Fruit fly (Drosophila melanogaster) whole organism, embryonic: ENCODE results near the gene Fbp2.
A peak's percentile ranks its signal among the peaks of the same experiment; 100 is the strongest.

Source experiments
- Ada2b ChIP-seq: fragments of 200-800 bp; sonication (Bioruptor generic); IDR thresholded peaks from 2 replicates; pipeline ENCODE4 v1.3.6; 2022; ENCODE audit warnings: missing biosample characterization, missing genetic modification characterization
- CG10267 ChIP-seq: fragments of 200-800 bp; sonication (Bioruptor generic); optimal IDR thresholded peaks from 2 replicates; lab custom pipeline; 2018; ENCODE audit warnings: missing biosample characterization, mild to moderate bottlenecking, missing genetic modification characterization, moderate library complexity
- CG11695 ChIP-seq: fragments of 200-800 bp; sonication (Bioruptor generic); IDR thresholded peaks from 3 replicates; pipeline ENCODE4 v1.3.6; 2022; ENCODE audit warnings: missing biosample characterization, missing genetic modification characterization
- CG14014 ChIP-seq: fragments of 200-800 bp; sonication (Bioruptor generic); IDR thresholded peaks from 2 replicates; pipeline ENCODE4 v1.3.6; 2022; ENCODE audit warnings: missing biosample characterization, missing genetic modification characterization
- CG15269 ChIP-seq: fragments of 200-800 bp; sonication (Bioruptor generic); optimal IDR thresholded peaks from 2 replicates; lab custom pipeline; 2018; ENCODE audit warnings: missing biosample characterization, mild to moderate bottlenecking, missing genetic modification characterization, moderate library complexity
- CG15696 ChIP-seq: fragments of 200-800 bp; sonication (Bioruptor generic); optimal IDR thresholded peaks from 2 replicates; lab custom pipeline; 2019; ENCODE audit warnings: missing biosample characterization, mild to moderate bottlenecking, missing genetic modification characterization, moderate library complexity
- CG1603 ChIP-seq: fragments of 200-800 bp; sonication (Bioruptor generic); optimal IDR thresholded peaks from 2 replicates; lab custom pipeline; 2019; ENCODE audit warnings: missing biosample characterization, mild to moderate bottlenecking, missing genetic modification characterization, moderate library complexity
- CG18476 ChIP-seq: fragments of 200-800 bp; sonication (Bioruptor generic); optimal IDR thresholded peaks from 2 replicates; lab custom pipeline; 2016; ENCODE audit warnings: missing biosample characterization, mild to moderate bottlenecking, missing genetic modification characterization
- CG2120 ChIP-seq: fragments of 200-800 bp; sonication (Bioruptor generic); optimal IDR thresholded peaks from 3 replicates; lab custom pipeline; 2016; ENCODE audit warnings: missing biosample characterization, missing genetic modification characterization
- CG30431 ChIP-seq: fragments of 200-800 bp; sonication (Bioruptor generic); optimal IDR thresholded peaks from 2 replicates; lab custom pipeline; 2017; ENCODE audit warnings: missing biosample characterization, missing genetic modification characterization
- CG3726 ChIP-seq: fragments of 200-800 bp; sonication (Bioruptor generic); IDR thresholded peaks from 3 replicates; pipeline ENCODE4, ENCODE4 v1.3.6; 2022; ENCODE audit warnings: missing biosample characterization, missing genetic modification characterization
- CG43689 ChIP-seq: fragments of 200-800 bp; sonication (Bioruptor generic); IDR thresholded peaks from 2 replicates; pipeline ENCODE4 v1.3.6; 2022; ENCODE audit warnings: missing biosample characterization, missing genetic modification characterization
- CG7357 ChIP-seq: fragments of 200-800 bp; sonication (Bioruptor generic); IDR thresholded peaks from 3 replicates; pipeline ENCODE4 v1.3.6; 2022; ENCODE audit warnings: missing biosample characterization, missing genetic modification characterization
- CG7372 ChIP-seq: fragments of 200-800 bp; sonication (Bioruptor generic); IDR thresholded peaks from 2 replicates; pipeline ENCODE4 v1.3.6; 2022; ENCODE audit warnings: missing biosample characterization, missing genetic modification characterization
- CG8290 ChIP-seq, 3 experiments: fragments of 200-800 bp; sonication (Bioruptor generic); optimal IDR thresholded peaks; 2 replicates each; lab custom pipeline; 2016 to 2019; ENCODE audit warnings: missing biosample characterization in 3 of 3, missing genetic modification characterization in 3 of 3, mild to moderate bottlenecking in 2 of 3, moderate library complexity in 1 of 3
- CG9727 ChIP-seq: fragments of 200-800 bp; sonication (Bioruptor generic); optimal IDR thresholded peaks from 3 replicates; lab custom pipeline; 2017; ENCODE audit warnings: missing biosample characterization, mild to moderate bottlenecking, missing genetic modification characterization
- CG9797 ChIP-seq: fragments of 200-800 bp; sonication (Bioruptor generic); optimal IDR thresholded peaks from 3 replicates; lab custom pipeline; 2018; ENCODE audit warnings: missing biosample characterization, mild to moderate bottlenecking, missing genetic modification characterization
- CG9932 ChIP-seq: fragments of 200-800 bp; sonication (Bioruptor generic); IDR thresholded peaks from 2 replicates; pipeline ENCODE4 v1.3.6; 2022; ENCODE audit warnings: missing biosample characterization, missing genetic modification characterization
- D19A ChIP-seq: fragments of 200-800 bp; optimal IDR thresholded peaks from 3 replicates; lab custom pipeline; 2019; ENCODE audit warnings: missing biosample characterization, mild to moderate bottlenecking, missing genetic modification characterization, moderate library complexity
- Doc2 ChIP-seq: fragments of 200-800 bp; sonication (Bioruptor generic); IDR thresholded peaks from 2 replicates; pipeline ENCODE4 v1.3.6; 2022; ENCODE audit warnings: missing biosample characterization, missing genetic modification characterization
- Drgx ChIP-seq: fragments of 200-800 bp; sonication (Bioruptor generic); IDR thresholded peaks from 2 replicates; pipeline ENCODE4 v1.3.6; 2022; ENCODE audit warnings: missing biosample characterization, missing genetic modification characterization
- Ets65A ChIP-seq: fragments of 200-800 bp; sonication (Bioruptor generic); peaks from one replicate; lab custom pipeline; 2016; ENCODE audit warnings: missing biosample characterization, missing genetic modification characterization
- HLH3B ChIP-seq: fragments of 200-800 bp; sonication (Bioruptor generic); IDR thresholded peaks from 2 replicates; pipeline ENCODE4 v1.3.6; 2022; ENCODE audit warnings: missing biosample characterization, missing genetic modification characterization
- Hr51 ChIP-seq, 2 experiments: fragments of 200-800 bp; sonication (Bioruptor generic); optimal IDR thresholded peaks; 2 replicates in 1 of 2; 3 replicates in 1 of 2; lab custom pipeline; 2016 to 2018; ENCODE audit warnings: missing biosample characterization in 2 of 2, missing genetic modification characterization in 2 of 2, mild to moderate bottlenecking in 1 of 2, moderate library complexity in 1 of 2
- MBD-R2 ChIP-seq: fragments of 200-800 bp; sonication (Bioruptor generic); IDR thresholded peaks from 2 replicates; pipeline ENCODE4 v1.3.6; 2022; ENCODE audit warnings: missing biosample characterization, missing genetic modification characterization
- Med ChIP-seq: fragments of 200-800 bp; sonication (Bioruptor generic); peaks from one replicate; lab custom pipeline; 2016; ENCODE audit warnings: missing biosample characterization, missing genetic modification characterization, mild to moderate bottlenecking, inconsistent platforms, moderate library complexity
- Meics ChIP-seq: fragments of 200-800 bp; sonication (Bioruptor generic); optimal IDR thresholded peaks from 2 replicates; lab custom pipeline; 2017; ENCODE audit warnings: missing biosample characterization, mild to moderate bottlenecking, missing genetic modification characterization
- Rfx ChIP-seq: fragments of 200-800 bp; sonication (Bioruptor generic); IDR thresholded peaks from 2 replicates; pipeline ENCODE4 v1.3.6; 2022; ENCODE audit warnings: missing biosample characterization, missing genetic modification characterization
- Sox102F ChIP-seq: fragments of 200-800 bp; sonication (Bioruptor generic); optimal IDR thresholded peaks from 2 replicates; lab custom pipeline; 2018; ENCODE audit warnings: missing biosample characterization, mild to moderate bottlenecking, missing genetic modification characterization, moderate library complexity
- abd-A ChIP-seq: fragments of 200-800 bp; sonication (Bioruptor generic); optimal IDR thresholded peaks from 3 replicates; lab custom pipeline; 2019; ENCODE audit warnings: missing biosample characterization, mild to moderate bottlenecking, missing genetic modification characterization, moderate library complexity
- corto ChIP-seq: fragments of 200-800 bp; sonication (Bioruptor generic); optimal IDR thresholded peaks from 2 replicates; lab custom pipeline; 2016; ENCODE audit warnings: missing biosample characterization, mild to moderate bottlenecking, missing genetic modification characterization, moderate library complexity
- dmrt99B ChIP-seq: fragments of 200-800 bp; sonication (Bioruptor generic); optimal IDR thresholded peaks from 2 replicates; lab custom pipeline; 2018; ENCODE audit warnings: missing biosample characterization, mild to moderate bottlenecking, missing genetic modification characterization, moderate library complexity
- gem ChIP-seq: fragments of 200-800 bp; sonication (Bioruptor generic); optimal IDR thresholded peaks from 2 replicates; lab custom pipeline; 2019; ENCODE audit warnings: missing biosample characterization, mild to moderate bottlenecking, missing genetic modification characterization, moderate library complexity
- ind ChIP-seq: fragments of 200-800 bp; sonication (Bioruptor generic); optimal IDR thresholded peaks from 3 replicates; lab custom pipeline; 2016; ENCODE audit warnings: missing biosample characterization, missing genetic modification characterization
- lab ChIP-seq: fragments of 200-800 bp; sonication (Bioruptor generic); optimal IDR thresholded peaks from 3 replicates; lab custom pipeline; 2017; ENCODE audit warnings: missing biosample characterization, missing genetic modification characterization, mild to moderate bottlenecking, moderate library complexity, missing genetic modification reagents
- lmd ChIP-seq: fragments of 200-800 bp; sonication (Bioruptor generic); IDR thresholded peaks from 2 replicates; pipeline ENCODE4 v1.3.6; 2022; ENCODE audit warnings: missing biosample characterization, missing genetic modification characterization
- nerfin-1 ChIP-seq: fragments of 200-800 bp; sonication (Bioruptor generic); optimal IDR thresholded peaks from 3 replicates; lab custom pipeline; 2019; ENCODE audit warnings: missing biosample characterization, mild to moderate bottlenecking, missing genetic modification characterization, moderate library complexity
- phol ChIP-seq: fragments of 200-800 bp; sonication (Bioruptor generic); optimal IDR thresholded peaks from 3 replicates; lab custom pipeline; 2018; ENCODE audit warnings: missing biosample characterization, mild to moderate bottlenecking, missing genetic modification characterization, moderate library complexity
- prd ChIP-seq, 3 experiments: fragments of >200 bp in 2 of 3; fragments of 200-800 bp in 1 of 3; sonication (Bioruptor generic) in 1 of 3; optimal IDR thresholded peaks in 2 of 3; IDR thresholded peaks in 1 of 3; 2 replicates in 2 of 3; 3 replicates in 1 of 3; pipeline versions ENCODE4 v1.3.6 to Lab custom; 2017 to 2022; ENCODE audit warnings: missing biosample characterization in 1 of 3, missing genetic modification characterization in 1 of 3
- row ChIP-seq: fragments of 200-800 bp; sonication (Bioruptor generic); IDR thresholded peaks from 3 replicates; pipeline ENCODE4 v1.3.6; 2022; ENCODE audit warnings: missing biosample characterization, missing genetic modification characterization
- slbo ChIP-seq: fragments of 200-800 bp; sonication (Bioruptor generic); IDR thresholded peaks from 2 replicates; pipeline ENCODE4 v1.3.6; 2022; ENCODE audit warnings: missing biosample characterization, missing genetic modification characterization
- vvl ChIP-seq: fragments of 200-800 bp; sonication (Bioruptor generic); IDR thresholded peaks from 2 replicates; pipeline ENCODE4 v1.3.6; 2022; ENCODE audit warnings: missing biosample characterization, missing genetic modification characterization

Fbp2 gene

DNA sequence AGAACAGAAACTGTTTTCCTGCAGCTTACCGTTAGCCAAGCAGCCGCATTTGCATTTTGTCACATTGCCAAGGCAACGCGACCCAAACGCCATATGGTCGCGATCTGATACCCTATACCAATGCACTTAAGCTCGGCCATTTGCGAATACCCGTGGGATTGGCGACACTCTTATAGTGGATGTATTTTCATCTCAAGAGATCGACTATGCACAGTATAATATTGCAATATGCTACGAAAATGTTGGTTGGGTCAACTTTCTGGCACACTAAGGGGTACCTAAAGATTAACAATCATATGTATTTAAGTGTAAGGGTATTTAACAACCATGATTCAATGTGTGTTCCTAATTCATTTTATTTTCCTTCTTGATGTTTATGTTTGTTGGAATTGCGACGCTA is 11.6 kb downstream of the Fbp2 start:
- TF ChIP-seq CG15696 (tag; lab: Kevin White, UChicago) (no peak), Ada2b (GFP tag; lab: Robert Waterston, UW) (peak; percentile 4; the same call in 1 of the 2 replicates), row (GFP tag; lab: Robert Waterston, UW) (peak; percentile 53), MBD-R2 (GFP tag; lab: Robert Waterston, UW) (no peak), Med (GFP tag; lab: Kevin White, UChicago) (peak; percentile 84), nerfin-1 (tag; lab: Kevin White, UChicago) (peak; percentile 62), gem (tag; lab: Kevin White, UChicago) (peak; percentile 31), Sox102F (GFP tag; lab: Kevin White, UChicago) (peak; percentile 7), Rfx (GFP tag; lab: Robert Waterston, UW) (peak; percentile 55), ind (peak; percentile 0), abd-A (tag; lab: Kevin White, UChicago) (no peak), CG9932 (GFP tag; lab: Robert Waterston, UW) (peak; percentile 14; the same call in 1 of the 2 replicates), D19A (tag; lab: Kevin White, UChicago) (peak; percentile 86), CG10267 (tag; lab: Kevin White, UChicago) (no peak), CG9797 (GFP tag; lab: Kevin White, UChicago) (no peak), CG1603 (tag; lab: Kevin White, UChicago) (peak; percentile 7), CG7357 (GFP tag; lab: Robert Waterston, UW) (0 out of 3 replicates have a peak, but pooled peaks have one; percentile 7), phol (tag; lab: Kevin White, UChicago) (peak; percentile 2), CG7372 (GFP tag; lab: Robert Waterston, UW) (0 out of 2 replicates have a peak, but pooled peaks have one; percentile 20), CG3726 (GFP tag; lab: Robert Waterston, UW) (0 out of 3 replicates have a peak, but pooled peaks have one; percentile 52), Doc2 (no peak), CG43689 (GFP tag; lab: Robert Waterston, UW) (peak; percentile 27; the same call in 1 of the 2 replicates), CG14014 (0 out of 2 replicates have a peak, but pooled peaks have one; percentile 14), CG11695 (GFP tag; lab: Robert Waterston, UW) (0 out of 3 replicates have a peak, but pooled peaks have one; percentile 12), CG9727 (peak; percentile 0), lab (peak; percentile 14), prd (optimal IDR thresholded peaks at IDR 0.05; lab: Kevin White, UChicago) (no peak), prd (GFP tag; IDR thresholded peaks at IDR 0.05; lab: Robert Waterston, UW) (0 out of 3 replicates have a peak, but pooled peaks have one; percentile 24), CG30431 (GFP tag; lab: Kevin White, UChicago) (no peak), CG8290 (GFP tag; optimal IDR thresholded peaks at IDR 0.05; lab: Kevin White, UChicago) (no peak), CG8290 (tag; optimal IDR thresholded peaks at IDR 0.05; lab: Kevin White, UChicago) (peak in 1 of 2 experiments; percentile 40), CG15269 (tag; lab: Kevin White, UChicago) (peak; percentile 5), CG2120 (GFP tag; lab: Kevin White, UChicago) (peak; percentile 17), Drgx (GFP tag; lab: Robert Waterston, UW) (0 out of 2 replicates have a peak, but pooled peaks have one; percentile 31), vvl (GFP tag; lab: Robert Waterston, UW) (0 out of 2 replicates have a peak, but pooled peaks have one; percentile 42), slbo (GFP tag; lab: Robert Waterston, UW) (peak; percentile 51), Meics (GFP tag; lab: Kevin White, UChicago) (peak; percentile 18), corto (no peak), Hr51 (GFP tag; optimal IDR thresholded peaks at IDR 0.05; lab: Kevin White, UChicago) (peak in 1 of 2 experiments; percentile 6), dmrt99B (tag; lab: Kevin White, UChicago) (peak; percentile 1), Ets65A (GFP tag; lab: Kevin White, UChicago) (peak; percentile 81), CG18476 (GFP tag; lab: Kevin White, UChicago) (no peak), HLH3B (GFP tag; lab: Robert Waterston, UW) (0 out of 2 replicates have a peak, but pooled peaks have one; percentile 19), lmd (0 out of 2 replicates have a peak, but pooled peaks have one; percentile 30)
